Worm (Caenorhabditis elegans): ENCODE data around the gene tag-276.
A peak's percentile ranks its signal among the peaks of the same experiment; 100 is the strongest.

ce11 chrII:12262567-12262966 lies 13.6 kb upstream of the tag-276 start:
- TF ChIP-seq lir-3 (tag; optimal IDR thresholded peaks at IDR 0.05) = no peak
- TF ChIP-seq unc-62 (GFP tag; optimal IDR thresholded peaks at IDR 0.05 in 1 of 2) = peak in 1 of 2 experiments; percentile 49
- TF ChIP-seq unc-62 (tag; optimal IDR thresholded peaks at IDR 0.05) = no peak
- no peak for TF ChIP-seq nhr-77 (tag; optimal IDR thresholded peaks at IDR 0.05)
- TF ChIP-seq Y105C5A.15 (GFP tag; IDR thresholded peaks at IDR 0.05) = no peak
- TF ChIP-seq F37D6.2 (tag; optimal IDR thresholded peaks at IDR 0.05) = no peak
- peak; percentile 39 for TF ChIP-seq dve-1 (tag; optimal IDR thresholded peaks at IDR 0.05; ENCODE audit: insufficient read depth)
- TF ChIP-seq nhr-76 (tag; optimal IDR thresholded peaks at IDR 0.05) = no peak
- no peak for TF ChIP-seq zip-11 (GFP tag; IDR thresholded peaks at IDR 0.05)
- peak; percentile 51 for TF ChIP-seq aha-1 (tag)
- TF ChIP-seq nhr-42 (GFP tag; IDR thresholded peaks at IDR 0.05) = no peak
- no peak for TF ChIP-seq zag-1 (tag; optimal IDR thresholded peaks at IDR 0.05)
- TF ChIP-seq mxl-2 (GFP tag; conservative IDR thresholded peaks at IDR 0.05) = no peak
- TF ChIP-seq mep-1 (tag; optimal IDR thresholded peaks at IDR 0.05) = peak; percentile 32
- no peak for TF ChIP-seq lin-13 (GFP tag; optimal IDR thresholded peaks at IDR 0.05)
